Worm (Caenorhabditis elegans): ENCODE results near the gene wdr-37.

Gene wdr-37

ce11 chrIII:5603439-5603986, 3.7 kb upstream of the wdr-37 start, which contains the start of gene madf-11 (continued):
- TF ChIP-seq ceh-82 (tag; optimal IDR thresholded peaks at IDR 0.05) (peak in 2 of 3 experiments; percentile 23 to 78), C16A3.4 (tag; optimal IDR thresholded peaks at IDR 0.05) (peak; percentile 49), F16B12.6 (tag; optimal IDR thresholded peaks at IDR 0.05) (peak; percentile 23), lsy-2 (tag; optimal IDR thresholded peaks at IDR 0.05) (peak; percentile 66 to 83)

- TF ChIP-seq tbx-2 (tag; optimal IDR thresholded peaks at IDR 0.05) (peak; percentile 69), snu-23 (GFP tag; optimal IDR thresholded peaks at IDR 0.05) (peak; percentile 88), irx-1 (tag; optimal IDR thresholded peaks at IDR 0.05) (peak; percentile 62), zip-4 (GFP tag; optimal IDR thresholded peaks at IDR 0.05) (peak; percentile 17), nhr-84 (tag; optimal IDR thresholded peaks at IDR 0.05) (no peak), ceh-63 (GFP tag; optimal IDR thresholded peaks at IDR 0.05) (no peak), ztf-11 (tag; optimal IDR thresholded peaks at IDR 0.05) (peak in 1 of 2 experiments; percentile 38), ceh-8 (GFP tag; optimal IDR thresholded peaks at IDR 0.05) (peak; percentile 43), swsn-7 (tag; optimal IDR thresholded peaks at IDR 0.05) (peak; percentile 75), grh-1 (GFP tag; IDR thresholded peaks at IDR 0.05) (peak; percentile 33; the same call in 1 of the 2 replicates), lin-14 (GFP tag; optimal IDR thresholded peaks at IDR 0.05) (peak; percentile 66), lin-39 (tag; optimal IDR thresholded peaks at IDR 0.05) (peak; percentile 12), nhr-19 (GFP tag; conservative IDR thresholded peaks at IDR 0.05) (peak; percentile 82), sptf-1 (tag; optimal IDR thresholded peaks at IDR 0.05) (no peak), ztf-4 (tag; optimal IDR thresholded peaks at IDR 0.05) (peak; percentile 2), isw-1 (GFP tag; IDR thresholded peaks at IDR 0.05) (no peak), ceh-90 (tag; optimal IDR thresholded peaks at IDR 0.05) (peak; percentile 7), sox-4 (tag; optimal IDR thresholded peaks at IDR 0.05) (no peak), sup-37 (GFP tag; optimal IDR thresholded peaks at IDR 0.05) (peak; percentile 43), lin-15B (tag; optimal IDR thresholded peaks at IDR 0.05) (peak; percentile 34), nhr-20 (tag; optimal IDR thresholded peaks at IDR 0.05) (peak; percentile 82), unc-30 (tag; optimal IDR thresholded peaks at IDR 0.05) (no peak), C04F5.9 (tag; optimal IDR thresholded peaks at IDR 0.05) (peak; percentile 25), jun-1 (tag; optimal IDR thresholded peaks at IDR 0.05) (peak; percentile 72), lir-3 (tag; optimal IDR thresholded peaks at IDR 0.05; ENCODE audit: poor library complexity) (peak; percentile 64), egl-27 (tag; optimal IDR thresholded peaks at IDR 0.05) (no peak), F16B12.6 (tag; optimal IDR thresholded peaks at IDR 0.05) (peak; percentile 15), mdl-1 (tag; optimal IDR thresholded peaks at IDR 0.05) (peak in 1 of 2 experiments; percentile 76), efl-3 (GFP tag; optimal IDR thresholded peaks at IDR 0.05) (no peak), nhr-85 (tag) (peak; percentile 74), xbp-1 (tag; optimal IDR thresholded peaks at IDR 0.05) (peak; percentile 57), nhr-77 (tag; optimal IDR thresholded peaks at IDR 0.05) (peak; percentile 77), fkh-8 (tag; optimal IDR thresholded peaks at IDR 0.05) (peak; percentile 34), lin-35 (GFP tag; optimal IDR thresholded peaks at IDR 0.05) (peak; percentile 67 to 87), alr-1 (tag; optimal IDR thresholded peaks at IDR 0.05; ENCODE audit: borderline replicate concordance) (no peak), efl-1 (optimal IDR thresholded peaks at IDR 0.05) (peak; percentile 67 to 71), efl-1 (GFP tag; optimal IDR thresholded peaks at IDR 0.05 in 1 of 2) (peak; percentile 52 to 97), C34B4.2 (tag; optimal IDR thresholded peaks at IDR 0.05) (no peak), fos-1 (tag; optimal IDR thresholded peaks at IDR 0.05) (peak; percentile 16), unc-130 (tag; optimal IDR thresholded peaks at IDR 0.05) (peak; percentile 5), skn-1 (tag; optimal IDR thresholded peaks at IDR 0.05) (peak; percentile 58), fkh-10 (GFP tag; optimal IDR thresholded peaks at IDR 0.05) (no peak), egl-13 (tag; optimal IDR thresholded peaks at IDR 0.05) (no peak), aha-1 (tag; optimal IDR thresholded peaks at IDR 0.05) (no peak), ceh-88 (GFP tag; IDR thresholded peaks at IDR 0.05) (peak; percentile 39; the same call in 1 of the 2 replicates), mab-9 (GFP tag; IDR thresholded peaks at IDR 0.05) (0 out of 2 replicates have a peak, but pooled peaks have one; percentile 20), lin-13 (GFP tag; optimal IDR thresholded peaks at IDR 0.05) (peak; percentile 48)
Observed at ce11 chrIII:5601999-5602398, 2.1 kb upstream of the wdr-37 start.

All from whole organism, L1 larva.